Fruit fly (Drosophila melanogaster): ENCODE results near the gene CG33493.
A peak's percentile ranks its signal among the peaks of the same experiment; 100 is the strongest.

The CG33493 gene

dm6 chr3L:10740707-10741106 is 47.7 kb upstream of the CG33493 start (continued):
- no peak for TF ChIP-seq HmgZ (tag; optimal IDR thresholded peaks at IDR 0.05)
- no peak for TF ChIP-seq CG2116 (GFP tag; optimal IDR thresholded peaks at IDR 0.05)
- peak; percentile 20 for TF ChIP-seq Med (GFP tag)
- TF ChIP-seq Sry-β (GFP tag; optimal IDR thresholded peaks at IDR 0.05) = no peak
- TF ChIP-seq CG31441 (GFP tag; IDR thresholded peaks at IDR 0.05) = no peak
- TF ChIP-seq CG6689 (GFP tag; IDR thresholded peaks at IDR 0.05) = no peak
- TF ChIP-seq CG12769 (tag; optimal IDR thresholded peaks at IDR 0.05) = no peak
- no peak for TF ChIP-seq Opbp (GFP tag; IDR thresholded peaks at IDR 0.05; ENCODE audit: partially characterized antibody)
- no peak for TF ChIP-seq pfk (GFP tag; optimal IDR thresholded peaks at IDR 0.05)
- no peak for TF ChIP-seq NC2β (GFP tag; optimal IDR thresholded peaks at IDR 0.05)
- TF ChIP-seq kay (GFP tag; optimal IDR thresholded peaks at IDR 0.05) = no peak
- no peak for TF ChIP-seq Blimp-1 (GFP tag; optimal IDR thresholded peaks at IDR 0.05)
- TF ChIP-seq B-H2 (GFP tag; optimal IDR thresholded peaks at IDR 0.05) = no peak
- no peak for TF ChIP-seq CG4820 (GFP tag; optimal IDR thresholded peaks at IDR 0.05)
- TF ChIP-seq CG3281 (GFP tag; optimal IDR thresholded peaks at IDR 0.05) = no peak
- TF ChIP-seq Xbp1 (GFP tag; optimal IDR thresholded peaks at IDR 0.05) = peak; percentile 6
- TF ChIP-seq CG12071 (GFP tag; optimal IDR thresholded peaks at IDR 0.05) = no peak
- no peak for TF ChIP-seq CG8478 (optimal IDR thresholded peaks at IDR 0.05)
- no peak for TF ChIP-seq CG42726 (GFP tag; IDR thresholded peaks at IDR 0.05; ENCODE audit: partially characterized antibody)
- no peak for TF ChIP-seq da (GFP tag; optimal IDR thresholded peaks at IDR 0.05)
- no peak for TF ChIP-seq tna (GFP tag; IDR thresholded peaks at IDR 0.05; ENCODE audit: partially characterized antibody)
- no peak for TF ChIP-seq az2 (GFP tag; optimal IDR thresholded peaks at IDR 0.05)
- TF ChIP-seq br (optimal IDR thresholded peaks at IDR 0.05) = no peak
- no peak for TF ChIP-seq z (GFP tag; IDR thresholded peaks at IDR 0.05)
- no peak for TF ChIP-seq CG9609 (GFP tag; optimal IDR thresholded peaks at IDR 0.05)
- no peak for TF ChIP-seq CG13123 (GFP tag; optimal IDR thresholded peaks at IDR 0.05)
- TF ChIP-seq lola (GFP tag; optimal IDR thresholded peaks at IDR 0.05) = no peak
- TF ChIP-seq Vsx1 (GFP tag; optimal IDR thresholded peaks at IDR 0.05) = no peak
- TF ChIP-seq Taf1 (GFP tag; IDR thresholded peaks at IDR 0.05) = no peak
- no peak for TF ChIP-seq CG9817 (tag; optimal IDR thresholded peaks at IDR 0.05)
- TF ChIP-seq ken (GFP tag; IDR thresholded peaks at IDR 0.05) = no peak
- TF ChIP-seq Hmx (GFP tag; optimal IDR thresholded peaks at IDR 0.05) = no peak
- no peak for TF ChIP-seq ttk (GFP tag; IDR thresholded peaks at IDR 0.05)
- TF ChIP-seq B-H1 (GFP tag; IDR thresholded peaks at IDR 0.05) = no peak
- no peak for TF ChIP-seq CG1024 (GFP tag; IDR thresholded peaks at IDR 0.05)
- no peak for TF ChIP-seq NC2α (GFP tag; optimal IDR thresholded peaks at IDR 0.05)
- peak; percentile 12 for TF ChIP-seq Fer1 (GFP tag; optimal IDR thresholded peaks at IDR 0.05)
- TF ChIP-seq pb (GFP tag; optimal IDR thresholded peaks at IDR 0.05) = no peak
- no peak for TF ChIP-seq ara (GFP tag; IDR thresholded peaks at IDR 0.05)
- no peak for TF ChIP-seq CG10267 (tag; optimal IDR thresholded peaks at IDR 0.05)
- TF ChIP-seq ap (GFP tag; IDR thresholded peaks at IDR 0.05) = no peak
- TF ChIP-seq CG8281 (tag; optimal IDR thresholded peaks at IDR 0.05) = no peak
- no peak for TF ChIP-seq CG10366 (GFP tag; IDR thresholded peaks at IDR 0.05)
- no peak for TF ChIP-seq HmgD (GFP tag; optimal IDR thresholded peaks at IDR 0.05)
- no peak for TF ChIP-seq CG2712 (tag; optimal IDR thresholded peaks at IDR 0.05)
- no peak for TF ChIP-seq exex (tag; optimal IDR thresholded peaks at IDR 0.05)
- no peak for TF ChIP-seq Rfx (GFP tag; IDR thresholded peaks at IDR 0.05)
- TF ChIP-seq CG7987 (GFP tag; optimal IDR thresholded peaks at IDR 0.05) = no peak
- TF ChIP-seq ATbp (GFP tag; optimal IDR thresholded peaks at IDR 0.05) = no peak
- TF ChIP-seq CG8089 (GFP tag; optimal IDR thresholded peaks at IDR 0.05) = no peak
- no peak for TF ChIP-seq Dip3 (GFP tag; optimal IDR thresholded peaks at IDR 0.05)
- TF ChIP-seq Lpt (GFP tag; optimal IDR thresholded peaks at IDR 0.05) = no peak
- TF ChIP-seq CG6254 (GFP tag; optimal IDR thresholded peaks at IDR 0.05) = no peak

Data from whole organism, embryonic.